Worm (Caenorhabditis elegans) whole organism, L4/young adult: ENCODE measurements around the gene scl-26.

Source experiments
- dao-5 ChIP-seq: sonication (generic microtip); optimal IDR thresholded peaks from 2 replicates; lab custom pipeline; 2016; ENCODE audit warnings: missing genotype, missing genetic modification characterization, moderate library complexity, missing compliant biosample characterization
- him-1 ChIP-seq: sonication (generic microtip); optimal IDR thresholded peaks from 2 replicates; lab custom pipeline; 2016; ENCODE audit warnings: missing genotype, missing genetic modification reagents, missing genetic modification characterization, missing compliant biosample characterization

DNA sequence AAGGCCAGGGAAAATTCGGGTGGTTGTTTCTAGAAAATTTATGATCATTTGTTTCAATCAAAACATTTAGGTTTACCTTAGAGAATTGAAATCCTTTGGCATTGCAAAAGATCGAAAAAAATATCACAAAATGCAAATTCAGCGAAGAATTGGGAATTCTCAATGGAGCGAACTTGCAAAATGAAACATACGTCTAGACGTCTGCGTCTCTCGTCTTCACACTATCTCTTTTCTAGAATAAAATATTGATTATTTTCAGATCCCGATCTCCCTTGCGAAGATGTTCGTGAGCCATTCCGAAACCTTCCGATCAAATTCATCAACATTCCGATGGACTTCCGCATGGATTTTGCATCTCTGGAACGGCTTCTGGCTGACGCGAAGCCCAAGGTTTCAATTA is 21.0 kb downstream of the scl-26 start, which contains the start of gene ets-6:
- TF ChIP-seq him-1 (tag; lab: Kevin White, UChicago), result no peak
- no peak for TF ChIP-seq dao-5 (tag; lab: Kevin White, UChicago)
